Fruit fly (Drosophila melanogaster): Measurements from ENCODE around the gene CG13625.

Gene CG13625

DNA sequence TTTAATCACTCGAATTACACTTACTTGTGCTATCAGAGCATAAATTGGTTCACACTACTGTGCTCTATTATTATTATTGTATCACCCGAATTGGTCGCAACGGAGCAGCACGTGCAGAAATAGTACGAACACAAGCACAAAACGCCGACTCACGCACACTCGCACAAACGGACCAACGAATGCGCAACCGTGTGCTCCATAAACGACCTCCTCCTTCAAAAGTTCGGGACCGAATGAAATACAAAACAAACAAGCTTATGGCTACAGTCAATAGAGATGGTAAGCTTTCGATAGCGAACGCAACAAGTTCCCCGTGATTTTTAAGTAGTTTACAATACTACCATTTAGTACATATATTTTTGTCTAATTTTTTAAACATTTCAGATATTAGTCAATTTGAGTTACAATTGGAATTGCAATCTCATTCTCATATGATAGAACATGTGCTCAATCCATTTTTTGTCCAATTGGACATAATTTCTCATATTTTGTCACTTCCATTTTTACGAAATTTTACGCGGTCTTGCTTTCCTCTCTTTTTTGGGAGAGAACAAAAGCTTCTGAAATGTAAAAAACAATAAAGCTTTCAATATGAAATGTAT lies 41.2 kb downstream of the CG13625 start, which contains the start of gene Cftr:
Gene Cftr (minus strand): TSS at position 239 of the 602 bp plus-strand sequence.
- TF ChIP-seq Hr96 (GFP tag; optimal IDR thresholded peaks at IDR 0.05), result peak; percentile 68
- TF ChIP-seq ovo (GFP tag; optimal IDR thresholded peaks at IDR 0.05), result peak; percentile 37
- TF ChIP-seq CG14711 (tag; optimal IDR thresholded peaks at IDR 0.05), result peak; percentile 66
- peak; percentile 67 for TF ChIP-seq bab1 (GFP tag; optimal IDR thresholded peaks at IDR 0.05)
- TF ChIP-seq cnc (optimal IDR thresholded peaks at IDR 0.05), result peak; percentile 96
- peak; percentile 86 for TF ChIP-seq Crg-1 (GFP tag; optimal IDR thresholded peaks at IDR 0.05)
- peak; percentile 80 for TF ChIP-seq CG12768 (GFP tag; optimal IDR thresholded peaks at IDR 0.05)
- TF ChIP-seq cic (GFP tag; optimal IDR thresholded peaks at IDR 0.05), result peak; percentile 74
- peak; percentile 94 for TF ChIP-seq kay (GFP tag; ENCODE audit: borderline replicate concordance)
- peak; percentile 87 for TF ChIP-seq tj (GFP tag; optimal IDR thresholded peaks at IDR 0.05)
- peak; percentile 98 for TF ChIP-seq Mnt (GFP tag; optimal IDR thresholded peaks at IDR 0.05)
- TF ChIP-seq CG1620 (GFP tag; optimal IDR thresholded peaks at IDR 0.05), result peak; percentile 89
- peak; percentile 68 for TF ChIP-seq CG7045 (GFP tag; optimal IDR thresholded peaks at IDR 0.05)
- TF ChIP-seq Clk (GFP tag; optimal IDR thresholded peaks at IDR 0.05), result peak; percentile 37
- peak; percentile 92 for TF ChIP-seq pad (GFP tag; optimal IDR thresholded peaks at IDR 0.05)
- TF ChIP-seq CG11617 (GFP tag; optimal IDR thresholded peaks at IDR 0.05), result peak; percentile 57
- TF ChIP-seq CG7101 (tag; optimal IDR thresholded peaks at IDR 0.05), result peak; percentile 77
- peak; percentile 79 for TF ChIP-seq toe (GFP tag; optimal IDR thresholded peaks at IDR 0.05)
- TF ChIP-seq CG5204 (GFP tag; optimal IDR thresholded peaks at IDR 0.05), result peak; percentile 61
- peak; percentile 69 for TF ChIP-seq CG33017 (tag; optimal IDR thresholded peaks at IDR 0.05)

DNA sequence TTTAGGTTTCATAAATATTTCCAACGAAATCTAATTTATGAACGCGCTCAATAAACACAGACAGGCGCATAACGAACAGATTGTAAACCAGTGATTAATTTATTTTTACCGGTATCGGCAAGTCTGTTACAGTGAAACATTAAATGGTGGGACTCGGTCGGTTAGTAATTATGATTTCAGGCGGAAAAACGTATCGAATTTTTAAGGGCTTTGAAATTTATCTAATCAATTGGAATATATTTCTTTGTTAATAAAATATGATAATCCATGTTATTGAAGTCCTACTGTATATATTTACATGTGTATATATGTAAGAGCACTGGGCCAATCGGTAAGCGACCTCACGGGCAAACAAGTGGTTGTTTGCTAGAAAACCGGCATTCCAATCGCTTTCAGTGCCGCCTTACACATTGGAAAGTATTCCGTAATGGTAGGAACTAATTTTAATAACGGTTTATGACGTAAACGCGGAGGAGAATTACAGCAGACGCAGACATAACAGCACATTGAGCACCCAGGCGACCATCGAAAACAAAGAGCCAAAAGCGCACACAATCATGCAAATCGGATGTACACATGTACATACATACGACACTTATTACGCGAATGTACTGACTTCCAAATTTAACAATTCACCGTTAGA lies 41.8 kb downstream of the CG13625 start:
- TF ChIP-seq CG1620 (GFP tag; optimal IDR thresholded peaks at IDR 0.05) (peak; percentile 91), Hr96 (GFP tag; optimal IDR thresholded peaks at IDR 0.05) (peak; percentile 89), CG12768 (GFP tag; optimal IDR thresholded peaks at IDR 0.05) (peak; percentile 86), Mnt (GFP tag; optimal IDR thresholded peaks at IDR 0.05) (no peak), CG7101 (tag; optimal IDR thresholded peaks at IDR 0.05) (peak; percentile 94), toe (GFP tag; optimal IDR thresholded peaks at IDR 0.05) (peak; percentile 86), Crg-1 (GFP tag; optimal IDR thresholded peaks at IDR 0.05) (peak; percentile 90), CG11617 (GFP tag; optimal IDR thresholded peaks at IDR 0.05) (peak; percentile 85), CG14711 (tag; optimal IDR thresholded peaks at IDR 0.05) (peak; percentile 82), CG5204 (GFP tag; optimal IDR thresholded peaks at IDR 0.05) (peak; percentile 94), cic (GFP tag; optimal IDR thresholded peaks at IDR 0.05) (peak; percentile 72), pad (GFP tag; optimal IDR thresholded peaks at IDR 0.05) (peak; percentile 97), Clk (GFP tag; optimal IDR thresholded peaks at IDR 0.05) (peak; percentile 63), bab1 (GFP tag; optimal IDR thresholded peaks at IDR 0.05) (peak; percentile 48), ovo (GFP tag; optimal IDR thresholded peaks at IDR 0.05) (peak; percentile 70), kay (GFP tag; ENCODE audit: borderline replicate concordance) (peak; percentile 94), tj (GFP tag; optimal IDR thresholded peaks at IDR 0.05) (peak; percentile 44), CG7045 (GFP tag; optimal IDR thresholded peaks at IDR 0.05) (peak; percentile 86), cnc (optimal IDR thresholded peaks at IDR 0.05) (no peak), CG33017 (tag; optimal IDR thresholded peaks at IDR 0.05) (peak; percentile 95)
